Fruit fly (Drosophila melanogaster) whole organism, embryonic: ENCODE data around the gene CG33341.

ENCODE experiments used
- Ada2b ChIP-seq: fragments of 200-800 bp; sonication (Bioruptor generic); IDR thresholded peaks from 2 replicates; pipeline ENCODE4 v1.3.6; 2022; ENCODE audit warnings: missing biosample characterization, missing genetic modification characterization
- Aef1 ChIP-seq: fragments of 200-800 bp; sonication (Bioruptor generic); IDR thresholded peaks from 3 replicates; pipeline ENCODE4 v1.3.6; 2022; ENCODE audit warnings: missing biosample characterization, missing genetic modification characterization
- Atf6 ChIP-seq: fragments of 200-800 bp; sonication (Bioruptor generic); IDR thresholded peaks from 2 replicates; pipeline ENCODE4 v1.3.6; 2022; ENCODE audit warnings: missing biosample characterization, missing genetic modification characterization
- CG12236 ChIP-seq: fragments of 200-800 bp; sonication (Bioruptor generic); optimal IDR thresholded peaks from 2 replicates; lab custom pipeline; 2016; ENCODE audit warnings: missing biosample characterization, missing genetic modification characterization
- CG12659 ChIP-seq: fragments of 200-800 bp; sonication (Bioruptor generic); optimal IDR thresholded peaks from 3 replicates; lab custom pipeline; 2017; ENCODE audit warnings: mild to moderate bottlenecking, missing biosample characterization, missing genetic modification reagents, missing genetic modification characterization
- CG13123 ChIP-seq: fragments of 200-800 bp; sonication (Bioruptor generic); optimal IDR thresholded peaks from 2 replicates; lab custom pipeline; 2016; ENCODE audit warnings: missing biosample characterization, missing genetic modification characterization
- CG13424 ChIP-seq: fragments of 200-800 bp; sonication (Bioruptor generic); optimal IDR thresholded peaks from 2 replicates; lab custom pipeline; 2019; ENCODE audit warnings: missing biosample characterization, mild to moderate bottlenecking, missing genetic modification characterization, moderate library complexity
- CG13894 ChIP-seq: fragments of 200-800 bp; sonication (Bioruptor generic); optimal IDR thresholded peaks from 3 replicates; lab custom pipeline; 2018; ENCODE audit warnings: missing biosample characterization, mild to moderate bottlenecking, missing genetic modification characterization, moderate library complexity
- CG15073 ChIP-seq: fragments of 200-800 bp; sonication (Bioruptor generic); optimal IDR thresholded peaks from 2 replicates; lab custom pipeline; 2016; ENCODE audit warnings: missing biosample characterization, missing genetic modification characterization
- CG1602 ChIP-seq: fragments of 200-800 bp; sonication (Bioruptor generic); optimal IDR thresholded peaks from 3 replicates; lab custom pipeline; 2016; ENCODE audit warnings: missing biosample characterization, missing genetic modification characterization
- CG17829 ChIP-seq: fragments of 200-800 bp; optimal IDR thresholded peaks from 2 replicates; lab custom pipeline; 2019; ENCODE audit warnings: missing biosample characterization, mild to moderate bottlenecking, missing genetic modification characterization, moderate library complexity
- CG34422 ChIP-seq: fragments of 200-800 bp; sonication (Bioruptor generic); IDR thresholded peaks from 3 replicates; pipeline ENCODE4 v1.3.6; 2022; ENCODE audit warnings: missing biosample characterization, missing genetic modification characterization
- CG3838 ChIP-seq: fragments of 200-800 bp; sonication (Bioruptor generic); optimal IDR thresholded peaks from 3 replicates; lab custom pipeline; 2016; ENCODE audit warnings: missing biosample characterization, missing genetic modification characterization
- CG7271 ChIP-seq: fragments of 200-800 bp; sonication (Bioruptor generic); optimal IDR thresholded peaks from 2 replicates; lab custom pipeline; 2018; ENCODE audit warnings: missing biosample characterization, mild to moderate bottlenecking, missing genetic modification characterization, moderate library complexity
- CG7357 ChIP-seq: fragments of 200-800 bp; sonication (Bioruptor generic); IDR thresholded peaks from 3 replicates; pipeline ENCODE4 v1.3.6; 2022; ENCODE audit warnings: missing biosample characterization, missing genetic modification characterization
- CG7987 ChIP-seq: fragments of 200-800 bp; sonication (Bioruptor generic); optimal IDR thresholded peaks from 2 replicates; lab custom pipeline; 2018; ENCODE audit warnings: missing biosample characterization, mild to moderate bottlenecking, missing genetic modification characterization, moderate library complexity
- CG8359 ChIP-seq: fragments of 200-800 bp; sonication (Bioruptor generic); optimal IDR thresholded peaks from 2 replicates; lab custom pipeline; 2017; ENCODE audit warnings: missing biosample characterization, mild to moderate bottlenecking, missing genetic modification characterization, borderline replicate concordance
- CG8388 ChIP-seq: fragments of 200-800 bp; sonication (Bioruptor generic); optimal IDR thresholded peaks from 2 replicates; lab custom pipeline; 2019; ENCODE audit warnings: missing biosample characterization, mild to moderate bottlenecking, missing genetic modification characterization, moderate library complexity
- Camta ChIP-seq: fragments of 200-800 bp; sonication (Bioruptor generic); optimal IDR thresholded peaks from 2 replicates; lab custom pipeline; 2016; ENCODE audit warnings: missing biosample characterization, missing genetic modification characterization
- Chrac-16 ChIP-seq: fragments of 200-800 bp; sonication (Bioruptor generic); optimal IDR thresholded peaks from 3 replicates; lab custom pipeline; 2016; ENCODE audit warnings: missing biosample characterization, missing genetic modification characterization
- D19B ChIP-seq: fragments of 200-800 bp; sonication (Bioruptor generic); optimal IDR thresholded peaks from 2 replicates; lab custom pipeline; 2017; ENCODE audit warnings: missing biosample characterization, mild to moderate bottlenecking, missing genetic modification characterization
- Dek ChIP-seq: fragments of 200-800 bp; sonication (Bioruptor generic); optimal IDR thresholded peaks from 3 replicates; lab custom pipeline; 2019; ENCODE audit warnings: missing biosample characterization, mild to moderate bottlenecking, missing genetic modification characterization, moderate library complexity
- E2f1 ChIP-seq: fragments of 200-800 bp; sonication (Bioruptor generic); IDR thresholded peaks from 2 replicates; pipeline ENCODE4 v1.3.6; 2022; ENCODE audit warnings: missing biosample characterization, missing genetic modification characterization
- GATAe ChIP-seq: fragments of 200-800 bp; sonication (Bioruptor generic); conservative IDR thresholded peaks from 2 replicates; pipeline ENCODE4 v1.3.6; 2022; ENCODE audit warnings: missing biosample characterization, missing genetic modification characterization
- NFAT ChIP-seq: fragments of 200-800 bp; sonication (Bioruptor generic); IDR thresholded peaks from 2 replicates; pipeline ENCODE4 v1.3.6; 2022; ENCODE audit warnings: missing biosample characterization, missing genetic modification characterization
- Oli ChIP-seq: fragments of 200-800 bp; sonication (Bioruptor generic); optimal IDR thresholded peaks from 2 replicates; lab custom pipeline; 2018; ENCODE audit warnings: missing biosample characterization, mild to moderate bottlenecking, missing genetic modification characterization, moderate library complexity
- Ravus ChIP-seq: fragments of 200-800 bp; sonication (Bioruptor generic); IDR thresholded peaks from 2 replicates; pipeline ENCODE4 v1.3.6; 2022; ENCODE audit warnings: missing biosample characterization, missing genetic modification characterization
- Six4 ChIP-seq: fragments of 200-800 bp; sonication (Bioruptor generic); optimal IDR thresholded peaks from 2 replicates; lab custom pipeline; 2016; ENCODE audit warnings: missing biosample characterization, missing genetic modification characterization
- Spps ChIP-seq: fragments of 200-800 bp; sonication (Bioruptor generic); optimal IDR thresholded peaks from 2 replicates; lab custom pipeline; 2018; ENCODE audit warnings: missing biosample characterization, mild to moderate bottlenecking, missing genetic modification characterization
- Sry-β ChIP-seq: fragments of 200-800 bp; sonication (Bioruptor generic); optimal IDR thresholded peaks from 2 replicates; lab custom pipeline; 2018; ENCODE audit warnings: missing biosample characterization, mild to moderate bottlenecking, missing genetic modification characterization, moderate library complexity
- Taf1 ChIP-seq: fragments of 200-800 bp; sonication (Bioruptor generic); IDR thresholded peaks from 2 replicates; pipeline ENCODE4 v1.3.6; 2022; ENCODE audit warnings: missing biosample characterization, missing genetic modification characterization
- ash1 ChIP-seq: fragments of 200-800 bp; sonication (Bioruptor generic); optimal IDR thresholded peaks from 2 replicates; lab custom pipeline; 2018; ENCODE audit warnings: missing biosample characterization, mild to moderate bottlenecking, missing genetic modification characterization
- bsh ChIP-seq, 2 experiments: fragments of 200-800 bp; sonication (Bioruptor generic); optimal IDR thresholded peaks; 2 replicates each; lab custom pipeline; 2017 to 2018; ENCODE audit warnings: mild to moderate bottlenecking in 2 of 2, missing biosample characterization in 2 of 2, missing genetic modification characterization in 2 of 2, moderate library complexity in 1 of 2
- btn ChIP-seq: fragments of 200-800 bp; sonication (Bioruptor generic); optimal IDR thresholded peaks from 2 replicates; lab custom pipeline; 2016; ENCODE audit warnings: missing biosample characterization, missing genetic modification characterization
- cad ChIP-seq: fragments of >200 bp; optimal IDR thresholded peaks from 2 replicates; lab custom pipeline; 2017; ENCODE audit warnings: missing biosample characterization, missing genetic modification characterization
- da ChIP-seq: fragments of 200-800 bp; sonication (Bioruptor generic); optimal IDR thresholded peaks from 2 replicates; lab custom pipeline; 2016; ENCODE audit warnings: missing biosample characterization, missing genetic modification characterization
- dan ChIP-seq: fragments of 200-800 bp; sonication (Bioruptor generic); IDR thresholded peaks from 2 replicates; pipeline ENCODE4 v1.3.6; 2022; ENCODE audit warnings: missing biosample characterization, missing genetic modification characterization
- ewg ChIP-seq: fragments of 200-800 bp; sonication (Bioruptor generic); optimal IDR thresholded peaks from 3 replicates; lab custom pipeline; 2017; ENCODE audit warnings: mild to moderate bottlenecking, missing biosample characterization, missing genetic modification reagents, missing genetic modification characterization
- exex ChIP-seq: fragments of 200-800 bp; sonication (Bioruptor generic); optimal IDR thresholded peaks from 4 replicates; lab custom pipeline; 2018; ENCODE audit warnings: missing biosample characterization, mild to moderate bottlenecking, missing genetic modification characterization, moderate library complexity
- gt ChIP-seq: fragments of 200-800 bp; sonication (Bioruptor generic); IDR thresholded peaks from 2 replicates; pipeline ENCODE4 v1.3.6; 2022; ENCODE audit warnings: missing biosample characterization, missing genetic modification characterization
- hb ChIP-seq: fragments of 200-800 bp; sonication (Bioruptor generic); IDR thresholded peaks from 3 replicates; pipeline ENCODE4 v1.3.6; 2022; ENCODE audit warnings: missing biosample characterization, missing genetic modification characterization; ENCODE audit not compliant: partially characterized antibody
- lov ChIP-seq, 2 experiments: fragments of 200-800 bp in 1 of 2; fragments of >200 bp in 1 of 2; sonication (Bioruptor generic) in 1 of 2; IDR thresholded peaks in 1 of 2; optimal IDR thresholded peaks in 1 of 2; 2 replicates in 1 of 2; 3 replicates in 1 of 2; pipeline versions ENCODE4 v1.3.6 to Lab custom; 2017 to 2022; ENCODE audit warnings: missing biosample characterization in 1 of 2, missing genetic modification characterization in 1 of 2
- mam ChIP-seq: fragments of 200-800 bp; sonication (Bioruptor generic); optimal IDR thresholded peaks from 3 replicates; lab custom pipeline; 2016; ENCODE audit warnings: missing biosample characterization, missing genetic modification characterization
- nerfin-1 ChIP-seq: fragments of 200-800 bp; sonication (Bioruptor generic); optimal IDR thresholded peaks from 3 replicates; lab custom pipeline; 2019; ENCODE audit warnings: missing biosample characterization, mild to moderate bottlenecking, missing genetic modification characterization, moderate library complexity
- pho ChIP-seq: fragments of 200-800 bp; sonication (Bioruptor generic); optimal IDR thresholded peaks from 2 replicates; lab custom pipeline; 2016; ENCODE audit warnings: missing biosample characterization, missing genetic modification characterization
- pnt ChIP-seq: fragments of 200-800 bp; sonication (Bioruptor generic); optimal IDR thresholded peaks from 3 replicates; lab custom pipeline; 2016; ENCODE audit warnings: missing biosample characterization, missing genetic modification characterization
- ranshi ChIP-seq: fragments of 200-800 bp; sonication (Bioruptor generic); IDR thresholded peaks from 2 replicates; pipeline ENCODE4 v1.3.6; 2022; ENCODE audit warnings: missing biosample characterization, missing genetic modification characterization
- rib ChIP-seq: fragments of 200-800 bp; sonication (Bioruptor generic); IDR thresholded peaks from 2 replicates; pipeline ENCODE4 v1.3.6; 2022; ENCODE audit warnings: missing biosample characterization, missing genetic modification characterization
- ssp ChIP-seq: fragments of 200-800 bp; sonication (Bioruptor generic); IDR thresholded peaks from 2 replicates; pipeline ENCODE4 v1.3.6; 2022; ENCODE audit warnings: missing biosample characterization, missing genetic modification characterization
- trh ChIP-seq: fragments of 200-800 bp; sonication (Bioruptor generic); optimal IDR thresholded peaks from 2 replicates; lab custom pipeline; 2016; ENCODE audit warnings: missing biosample characterization, missing genetic modification characterization
- usp ChIP-seq: fragments of >200 bp; optimal IDR thresholded peaks from 2 replicates; lab custom pipeline; 2017; ENCODE audit warnings: missing biosample characterization, missing genetic modification characterization

The CG33341 gene

dm6 chr3R:24333182-24333808 lies 34.9 kb upstream of the CG33341 start, which contains the start of the genes Rrp5 and Dis3 (continued):
- no peak for TF ChIP-seq trh (GFP tag; lab: Kevin White, UChicago)
- TF ChIP-seq CG17829, result no peak
- TF ChIP-seq CG13424 (tag; lab: Kevin White, UChicago), result no peak
- no peak for TF ChIP-seq CG13894 (tag; lab: Kevin White, UChicago)
- no peak for TF ChIP-seq Aef1 (GFP tag; lab: Robert Waterston, UW)
- no peak for TF ChIP-seq Oli (tag; lab: Kevin White, UChicago)
- no peak for TF ChIP-seq Six4 (GFP tag; lab: Kevin White, UChicago)
- no peak for TF ChIP-seq cad
- no peak for TF ChIP-seq da (GFP tag; lab: Kevin White, UChicago)
- TF ChIP-seq GATAe, result peak; percentile 85
- peak; percentile 32; the same call in 1 of the 2 replicates for TF ChIP-seq Ada2b
- no peak for TF ChIP-seq Sry-β (GFP tag; lab: Kevin White, UChicago)
- TF ChIP-seq Ravus (GFP tag; lab: Robert Waterston, UW), result no peak
- peak; percentile 79 for TF ChIP-seq NFAT
- TF ChIP-seq Camta, result no peak
- no peak for TF ChIP-seq Dek (tag; lab: Kevin White, UChicago)
- TF ChIP-seq nerfin-1, result no peak
- TF ChIP-seq gt, result no peak
- TF ChIP-seq usp, result no peak
- no peak for TF ChIP-seq bsh (GFP tag; optimal IDR thresholded peaks at IDR 0.05; lab: Kevin White, UChicago)
- TF ChIP-seq btn (GFP tag; lab: Kevin White, UChicago), result no peak
- TF ChIP-seq Taf1 (GFP tag; lab: Robert Waterston, UW), result no peak
- peak; percentile 26 for TF ChIP-seq CG7987
- TF ChIP-seq Spps (tag; lab: Kevin White, UChicago), result no peak
- TF ChIP-seq Chrac-16 (GFP tag; lab: Kevin White, UChicago), result no peak
- TF ChIP-seq hb (GFP tag; lab: Robert Waterston, UW), result no peak
- TF ChIP-seq CG8388 (GFP tag; lab: Kevin White, UChicago), result no peak
- TF ChIP-seq ranshi (GFP tag; lab: Robert Waterston, UW), result no peak
- no peak for TF ChIP-seq CG8359 (GFP tag; lab: Kevin White, UChicago)
- TF ChIP-seq Atf6 (GFP tag; lab: Robert Waterston, UW), result no peak
- TF ChIP-seq CG15073 (GFP tag; lab: Kevin White, UChicago), result no peak
- peak; percentile 96 for TF ChIP-seq ssp (GFP tag; lab: Robert Waterston, UW)
- TF ChIP-seq D19B (GFP tag; lab: Kevin White, UChicago), result no peak
- no peak for TF ChIP-seq rib (GFP tag; lab: Robert Waterston, UW)
- peak; percentile 89 for TF ChIP-seq CG34422
- no peak for TF ChIP-seq ash1 (GFP tag; lab: Kevin White, UChicago)
- TF ChIP-seq CG12659 (GFP tag; lab: Kevin White, UChicago), result no peak
- no peak for TF ChIP-seq CG13123 (GFP tag; lab: Kevin White, UChicago)
- no peak for TF ChIP-seq lov (optimal IDR thresholded peaks at IDR 0.05; lab: Kevin White, UChicago)
- TF ChIP-seq lov (GFP tag; IDR thresholded peaks at IDR 0.05; lab: Robert Waterston, UW), result 0 out of 3 replicates have a peak, but pooled peaks have one; percentile 4
- no peak for TF ChIP-seq CG7357 (GFP tag; lab: Robert Waterston, UW)
- TF ChIP-seq ewg, result no peak
- peak; percentile 56 for TF ChIP-seq pho (GFP tag; lab: Kevin White, UChicago)
- peak; percentile 16 for TF ChIP-seq mam (GFP tag; lab: Kevin White, UChicago)
- TF ChIP-seq CG7271 (tag; lab: Kevin White, UChicago), result no peak
- peak; percentile 3 for TF ChIP-seq CG1602
- TF ChIP-seq CG12236 (GFP tag; lab: Kevin White, UChicago), result no peak
- no peak for TF ChIP-seq CG3838
- TF ChIP-seq pnt (GFP tag; lab: Kevin White, UChicago), result no peak
- TF ChIP-seq dan, result no peak
- no peak for TF ChIP-seq exex
- TF ChIP-seq E2f1, result 0 out of 2 replicates have a peak, but pooled peaks have one; percentile 22
